Fruit fly (Drosophila melanogaster) whole organism, embryonic: ENCODE measurements around the gene CG9932.
A peak's percentile ranks its signal among the peaks of the same experiment; 100 is the strongest.

Source experiments
- Abd-B ChIP-seq: fragments of 200-800 bp; sonication (Bioruptor generic); optimal IDR thresholded peaks from 2 replicates; lab custom pipeline; 2018; ENCODE audit warnings: missing biosample characterization, mild to moderate bottlenecking, missing genetic modification characterization, moderate library complexity
- Adf1 ChIP-seq: fragments of 200-800 bp; sonication (Bioruptor generic); IDR thresholded peaks from 2 replicates; pipeline ENCODE4 v1.3.6; 2022; ENCODE audit warnings: missing biosample characterization, missing genetic modification characterization
- Atf3 ChIP-seq: fragments of 200-800 bp; sonication (Bioruptor generic); optimal IDR thresholded peaks from 3 replicates; lab custom pipeline; 2016; ENCODE audit warnings: missing biosample characterization, missing genetic modification characterization
- Bdp1 ChIP-seq: fragments of 200-800 bp; sonication (Bioruptor generic); optimal IDR thresholded peaks from 3 replicates; lab custom pipeline; 2016; ENCODE audit warnings: missing biosample characterization, missing genetic modification characterization
- CG10543 ChIP-seq: fragments of 200-800 bp; sonication (Bioruptor generic); optimal IDR thresholded peaks from 3 replicates; lab custom pipeline; 2017; ENCODE audit warnings: missing biosample characterization, mild to moderate bottlenecking, missing genetic modification characterization, moderate library complexity
- CG15514 ChIP-seq: fragments of 200-800 bp; sonication (Bioruptor generic); optimal IDR thresholded peaks from 3 replicates; lab custom pipeline; 2017; ENCODE audit warnings: missing biosample characterization, missing genetic modification characterization, mild to moderate bottlenecking, moderate library complexity, missing genetic modification reagents
- CG16813 ChIP-seq: fragments of 200-800 bp; sonication (Bioruptor generic); IDR thresholded peaks from 3 replicates; pipeline ENCODE4 v1.3.6; 2022; ENCODE audit warnings: missing biosample characterization, missing genetic modification characterization; ENCODE audit not compliant: partially characterized antibody
- CG17612 ChIP-seq: fragments of 200-800 bp; sonication (Bioruptor generic); IDR thresholded peaks from 2 replicates; pipeline ENCODE4 v1.3.6; 2022; ENCODE audit warnings: missing biosample characterization, missing genetic modification characterization
- CG1792 ChIP-seq: fragments of 200-800 bp; sonication (Bioruptor generic); optimal IDR thresholded peaks from 2 replicates; lab custom pipeline; 2016; ENCODE audit warnings: missing biosample characterization, missing genetic modification characterization
- CG18764 ChIP-seq: fragments of 200-800 bp; sonication (Bioruptor generic); optimal IDR thresholded peaks from 3 replicates; lab custom pipeline; 2016; ENCODE audit warnings: missing biosample characterization, missing genetic modification characterization
- CG2678 ChIP-seq: fragments of 200-800 bp; sonication (Bioruptor generic); optimal IDR thresholded peaks from 3 replicates; lab custom pipeline; 2019; ENCODE audit warnings: missing biosample characterization, mild to moderate bottlenecking, missing genetic modification characterization, moderate library complexity
- CG33213 ChIP-seq: fragments of 200-800 bp; sonication (Bioruptor generic); optimal IDR thresholded peaks from 3 replicates; lab custom pipeline; 2016; ENCODE audit warnings: missing biosample characterization, missing genetic modification characterization
- CG4360 ChIP-seq: fragments of 200-800 bp; sonication (Bioruptor generic); IDR thresholded peaks from 2 replicates; pipeline ENCODE4 v1.3.6; 2022; ENCODE audit warnings: missing biosample characterization, missing genetic modification characterization
- CG43689 ChIP-seq: fragments of 200-800 bp; sonication (Bioruptor generic); IDR thresholded peaks from 2 replicates; pipeline ENCODE4 v1.3.6; 2022; ENCODE audit warnings: missing biosample characterization, missing genetic modification characterization
- CG6683 ChIP-seq: fragments of 200-800 bp; sonication (Bioruptor generic); optimal IDR thresholded peaks from 2 replicates; lab custom pipeline; 2017; ENCODE audit warnings: missing biosample characterization, mild to moderate bottlenecking, missing genetic modification characterization, missing genetic modification reagents
- CG8478 ChIP-seq: fragments of >200 bp; optimal IDR thresholded peaks from 2 replicates; lab custom pipeline; 2018
- CG9727 ChIP-seq: fragments of 200-800 bp; sonication (Bioruptor generic); optimal IDR thresholded peaks from 3 replicates; lab custom pipeline; 2017; ENCODE audit warnings: missing biosample characterization, mild to moderate bottlenecking, missing genetic modification characterization
- CTCF ChIP-seq: fragments of 200-800 bp; sonication (Bioruptor generic); optimal IDR thresholded peaks from 2 replicates; lab custom pipeline; 2017; ENCODE audit warnings: missing biosample characterization, mild to moderate bottlenecking, missing genetic modification characterization, moderate library complexity
- CoRest ChIP-seq: fragments of 200-800 bp; sonication (Bioruptor generic); optimal IDR thresholded peaks from 3 replicates; lab custom pipeline; 2018; ENCODE audit warnings: missing biosample characterization, mild to moderate bottlenecking, missing genetic modification characterization, moderate library complexity
- D19B ChIP-seq: fragments of 200-800 bp; sonication (Bioruptor generic); optimal IDR thresholded peaks from 2 replicates; lab custom pipeline; 2017; ENCODE audit warnings: missing biosample characterization, mild to moderate bottlenecking, missing genetic modification characterization
- Dbx ChIP-seq: fragments of 200-800 bp; sonication (Bioruptor generic); IDR thresholded peaks from 3 replicates; pipeline ENCODE4 v1.3.6; 2022; ENCODE audit warnings: missing biosample characterization, missing genetic modification characterization
- Dref ChIP-seq: fragments of 200-800 bp; sonication (Bioruptor generic); IDR thresholded peaks from 2 replicates; pipeline ENCODE4 v1.3.6; 2022; ENCODE audit warnings: missing biosample characterization, missing genetic modification characterization
- Fer1 ChIP-seq: fragments of 200-800 bp; sonication (Bioruptor generic); optimal IDR thresholded peaks from 2 replicates; lab custom pipeline; 2017; ENCODE audit warnings: missing biosample characterization, mild to moderate bottlenecking, missing genetic modification characterization
- Fer2 ChIP-seq: fragments of 200-800 bp; sonication (Bioruptor generic); optimal IDR thresholded peaks from 2 replicates; lab custom pipeline; 2018; ENCODE audit warnings: missing biosample characterization, mild to moderate bottlenecking, missing genetic modification characterization, moderate library complexity
- Gsc ChIP-seq: fragments of 200-800 bp; sonication (Bioruptor generic); IDR thresholded peaks from 2 replicates; pipeline ENCODE4 v1.3.6; 2022; ENCODE audit warnings: missing biosample characterization, missing genetic modification characterization
- Gug ChIP-seq: fragments of 200-800 bp; sonication (Bioruptor generic); IDR thresholded peaks from 4 replicates; pipeline ENCODE4 v1.3.6; 2022; ENCODE audit warnings: missing biosample characterization, missing genetic modification characterization
- HLHmδ ChIP-seq: fragments of 200-800 bp; sonication (Bioruptor generic); optimal IDR thresholded peaks from 2 replicates; lab custom pipeline; 2018; ENCODE audit warnings: missing biosample characterization, mild to moderate bottlenecking, missing genetic modification characterization, moderate library complexity
- NK7.1 ChIP-seq: fragments of 200-800 bp; sonication (Bioruptor generic); optimal IDR thresholded peaks from 3 replicates; lab custom pipeline; 2016; ENCODE audit warnings: missing biosample characterization, missing genetic modification characterization
- Neu2 ChIP-seq: fragments of 200-800 bp; sonication (Bioruptor generic); optimal IDR thresholded peaks from 3 replicates; lab custom pipeline; 2016; ENCODE audit warnings: missing biosample characterization, missing genetic modification characterization, borderline replicate concordance
- Nf-YB ChIP-seq: fragments of 200-800 bp; sonication (Bioruptor generic); optimal IDR thresholded peaks from 3 replicates; lab custom pipeline; 2019; ENCODE audit warnings: missing biosample characterization, mild to moderate bottlenecking, missing genetic modification characterization, moderate library complexity
- Rx ChIP-seq: fragments of 200-800 bp; sonication (Bioruptor generic); IDR thresholded peaks from 2 replicates; pipeline ENCODE4 v1.3.6; 2022; ENCODE audit warnings: missing biosample characterization, missing genetic modification characterization
- Sry-δ ChIP-seq: fragments of 200-800 bp; sonication (Bioruptor generic); optimal IDR thresholded peaks from 2 replicates; lab custom pipeline; 2016; ENCODE audit warnings: missing biosample characterization, missing genetic modification characterization
- grau ChIP-seq: fragments of 200-800 bp; optimal IDR thresholded peaks from 3 replicates; lab custom pipeline; 2019; ENCODE audit warnings: missing biosample characterization, mild to moderate bottlenecking, missing genetic modification characterization, moderate library complexity
- hb ChIP-seq: fragments of 200-800 bp; sonication (Bioruptor generic); IDR thresholded peaks from 3 replicates; pipeline ENCODE4 v1.3.6; 2022; ENCODE audit warnings: missing biosample characterization, missing genetic modification characterization; ENCODE audit not compliant: partially characterized antibody
- hkb ChIP-seq, 2 experiments: fragments of 200-800 bp in 1 of 2; fragments of >200 bp in 1 of 2; sonication (Bioruptor generic) in 1 of 2; IDR thresholded peaks in 1 of 2; optimal IDR thresholded peaks in 1 of 2; 2 replicates each; pipeline versions ENCODE4 v1.3.6 to Lab custom; 2017 to 2022; ENCODE audit warnings: missing biosample characterization in 1 of 2, missing genetic modification characterization in 1 of 2
- jumu ChIP-seq: fragments of 200-800 bp; sonication (Bioruptor generic); optimal IDR thresholded peaks from 3 replicates; lab custom pipeline; 2016; ENCODE audit warnings: missing biosample characterization, missing genetic modification characterization
- ken ChIP-seq: fragments of 200-800 bp; sonication (Bioruptor generic); IDR thresholded peaks from 3 replicates; pipeline ENCODE4 v1.3.6; 2022; ENCODE audit warnings: missing biosample characterization, missing genetic modification characterization
- klu ChIP-seq: fragments of 200-800 bp; sonication (Bioruptor generic); IDR thresholded peaks from 2 replicates; pipeline ENCODE4 v1.3.6; 2022; ENCODE audit warnings: missing biosample characterization, missing genetic modification characterization
- lmd ChIP-seq: fragments of 200-800 bp; sonication (Bioruptor generic); IDR thresholded peaks from 2 replicates; pipeline ENCODE4 v1.3.6; 2022; ENCODE audit warnings: missing biosample characterization, missing genetic modification characterization
- lov ChIP-seq, 2 experiments: fragments of 200-800 bp in 1 of 2; fragments of >200 bp in 1 of 2; sonication (Bioruptor generic) in 1 of 2; IDR thresholded peaks in 1 of 2; optimal IDR thresholded peaks in 1 of 2; 2 replicates in 1 of 2; 3 replicates in 1 of 2; pipeline versions ENCODE4 v1.3.6 to Lab custom; 2017 to 2022; ENCODE audit warnings: missing biosample characterization in 1 of 2, missing genetic modification characterization in 1 of 2
- nau ChIP-seq: fragments of 200-800 bp; sonication (Bioruptor generic); optimal IDR thresholded peaks from 3 replicates; lab custom pipeline; 2017; ENCODE audit warnings: missing biosample characterization, mild to moderate bottlenecking, missing genetic modification characterization, missing genetic modification reagents
- nerfin-2 ChIP-seq: fragments of 200-800 bp; sonication (Bioruptor generic); IDR thresholded peaks from 2 replicates; pipeline ENCODE4 v1.3.6; 2022; ENCODE audit warnings: missing biosample characterization, missing genetic modification characterization; ENCODE audit not compliant: partially characterized antibody
- pan ChIP-seq, 4 experiments: fragments of >200 bp in 3 of 4; fragments of 200-800 bp in 1 of 4; sonication (Bioruptor generic) in 1 of 4; optimal IDR thresholded peaks in 3 of 4; IDR thresholded peaks in 1 of 4; 2 replicates each; pipeline versions ENCODE4 v1.3.6 to Lab custom; 2017 to 2022; ENCODE audit warnings: missing biosample characterization in 2 of 4, missing genetic modification characterization in 2 of 4, mixed read lengths in 1 of 4
- pzg ChIP-seq: fragments of 200-800 bp; sonication (Bioruptor generic); optimal IDR thresholded peaks from 3 replicates; lab custom pipeline; 2018; ENCODE audit warnings: missing biosample characterization, mild to moderate bottlenecking, missing genetic modification characterization, moderate library complexity
- repo ChIP-seq: fragments of 200-800 bp; sonication (Bioruptor generic); optimal IDR thresholded peaks from 2 replicates; lab custom pipeline; 2016; ENCODE audit warnings: missing biosample characterization, missing genetic modification characterization
- row ChIP-seq: fragments of 200-800 bp; sonication (Bioruptor generic); IDR thresholded peaks from 3 replicates; pipeline ENCODE4 v1.3.6; 2022; ENCODE audit warnings: missing biosample characterization, missing genetic modification characterization
- shn ChIP-seq: fragments of 200-800 bp; sonication (Bioruptor generic); optimal IDR thresholded peaks from 3 replicates; lab custom pipeline; 2016; ENCODE audit warnings: missing biosample characterization, missing genetic modification characterization
- stwl ChIP-seq: fragments of 200-800 bp; sonication (Bioruptor generic); optimal IDR thresholded peaks from 3 replicates; lab custom pipeline; 2018; ENCODE audit warnings: missing biosample characterization, mild to moderate bottlenecking, missing genetic modification characterization, moderate library complexity
- tx ChIP-seq: fragments of 200-800 bp; sonication (Bioruptor generic); optimal IDR thresholded peaks from 2 replicates; lab custom pipeline; 2016; ENCODE audit warnings: missing biosample characterization, missing genetic modification characterization

The CG9932 gene

dm6 chr2L:13018992-13019484 lies 40.9 kb downstream of the CG9932 start, which contains the start of gene Ube4B (continued):
- TF ChIP-seq Fer2 (tag; lab: Kevin White, UChicago) (no peak), CG15514 (GFP tag; lab: Kevin White, UChicago) (peak; percentile 78), klu (GFP tag; lab: Robert Waterston, UW) (peak; percentile 28; the same call in 1 of the 2 replicates), CG10543 (peak; percentile 69), stwl (peak; percentile 83), CG4360 (GFP tag; lab: Robert Waterston, UW) (no peak), CG43689 (no peak), D19B (GFP tag; lab: Kevin White, UChicago) (no peak), repo (GFP tag; lab: Kevin White, UChicago) (peak; percentile 42), pan (optimal IDR thresholded peaks at IDR 0.05; lab: Kevin White, UChicago) (no peak), pan (GFP tag; optimal IDR thresholded peaks at IDR 0.05 in 1 of 2, IDR thresholded peaks at IDR 0.05 in 1 of 2) (peak in 1 of 2 experiments; percentile 73), NK7.1 (GFP tag; lab: Kevin White, UChicago) (peak; percentile 54), nau (GFP tag; lab: Kevin White, UChicago) (no peak), CG16813 (peak; percentile 89), CG8478 (lab: Kevin White, UChicago) (no peak), CG33213 (GFP tag; lab: Kevin White, UChicago) (no peak), Adf1 (GFP tag; lab: Robert Waterston, UW) (peak; percentile 50), lov (optimal IDR thresholded peaks at IDR 0.05; lab: Kevin White, UChicago) (no peak), lov (GFP tag; IDR thresholded peaks at IDR 0.05; lab: Robert Waterston, UW) (peak; percentile 55; the same call in 1 of the 3 replicates), Rx (GFP tag; lab: Robert Waterston, UW) (peak; percentile 53; the same call in 1 of the 2 replicates), pzg (GFP tag; lab: Kevin White, UChicago) (peak; percentile 94), hkb (optimal IDR thresholded peaks at IDR 0.05; lab: Kevin White, UChicago) (no peak), hkb (GFP tag; IDR thresholded peaks at IDR 0.05; lab: Robert Waterston, UW) (peak; percentile 43; the same call in 1 of the 2 replicates), Neu2 (GFP tag; lab: Kevin White, UChicago) (no peak), tx (GFP tag; lab: Kevin White, UChicago) (peak; percentile 56), Dbx (GFP tag; lab: Robert Waterston, UW) (peak; percentile 86), shn (GFP tag; lab: Kevin White, UChicago) (peak; percentile 76), CG9727 (GFP tag; lab: Kevin White, UChicago) (peak; percentile 61), Gsc (no peak), Sry-δ (peak; percentile 98), CG2678 (no peak), Nf-YB (no peak), grau (tag; lab: Kevin White, UChicago) (no peak), jumu (GFP tag; lab: Kevin White, UChicago) (peak; percentile 78), Fer1 (GFP tag; lab: Kevin White, UChicago) (peak; percentile 42), Abd-B (GFP tag; lab: Kevin White, UChicago) (peak; percentile 41), Atf3 (GFP tag; lab: Kevin White, UChicago) (peak; percentile 55), CG6683 (no peak), nerfin-2 (GFP tag; lab: Robert Waterston, UW) (peak; percentile 67), hb (GFP tag; lab: Robert Waterston, UW) (peak; percentile 82), HLHmδ (GFP tag; lab: Kevin White, UChicago) (no peak), CoRest (no peak), Gug (peak; percentile 58; the same call in 1 of the 4 replicates), lmd (GFP tag; lab: Robert Waterston, UW) (peak; percentile 67), CG18764 (GFP tag; lab: Kevin White, UChicago) (no peak), CTCF (GFP tag; lab: Kevin White, UChicago) (no peak), Dref (peak; percentile 59), CG1792 (GFP tag; lab: Kevin White, UChicago) (peak; percentile 7), Bdp1 (GFP tag; lab: Kevin White, UChicago) (peak; percentile 21), row (peak; percentile 97), ken (peak; percentile 77), CG17612 (GFP tag; lab: Robert Waterston, UW) (no peak)
